Worm (Caenorhabditis elegans): Measurements from ENCODE around the gene C34E11.2.

The C34E11.2 gene

ce11 chrX:11843363-11843762 lies 28.8 kb upstream of the C34E11.2 start, which contains the start of gene F54F7.2:
F54F7.2 (plus strand) TSS chrX:11843663.
- TF ChIP-seq peb-1 (tag; optimal IDR thresholded peaks at IDR 0.05) (no peak), ceh-16 (tag; optimal IDR thresholded peaks at IDR 0.05) (no peak), unc-55 (GFP tag; optimal IDR thresholded peaks at IDR 0.05) (no peak), lin-11 (tag; optimal IDR thresholded peaks at IDR 0.05) (no peak), C34F6.9 (tag; optimal IDR thresholded peaks at IDR 0.05) (no peak), nhr-25 (tag; optimal IDR thresholded peaks at IDR 0.05) (no peak), ZK546.5 (tag; optimal IDR thresholded peaks at IDR 0.05) (no peak), nhr-12 (tag; optimal IDR thresholded peaks at IDR 0.05) (no peak), mab-5 (tag; optimal IDR thresholded peaks at IDR 0.05) (no peak), Y55F3AM.14 (GFP tag; optimal IDR thresholded peaks at IDR 0.05) (no peak), nhr-129 (tag; optimal IDR thresholded peaks at IDR 0.05) (no peak), nhr-6 (tag; optimal IDR thresholded peaks at IDR 0.05) (no peak), dmd-4 (tag; optimal IDR thresholded peaks at IDR 0.05) (no peak), nhr-77 (tag; optimal IDR thresholded peaks at IDR 0.05) (no peak), ama-1 (optimal IDR thresholded peaks at IDR 0.05) (no peak), ceh-82 (tag; optimal IDR thresholded peaks at IDR 0.05) (no peak), R02D3.7 (tag; optimal IDR thresholded peaks at IDR 0.05) (no peak)

- TF ChIP-seq lin-13 (GFP tag; optimal IDR thresholded peaks at IDR 0.05) (no peak), ceh-82 (tag; optimal IDR thresholded peaks at IDR 0.05) (no peak), C34F6.9 (tag; optimal IDR thresholded peaks at IDR 0.05) (no peak), nhr-12 (tag; optimal IDR thresholded peaks at IDR 0.05) (no peak), crh-2 (tag; optimal IDR thresholded peaks at IDR 0.05) (no peak), ceh-16 (tag; optimal IDR thresholded peaks at IDR 0.05) (no peak), sma-3 (GFP tag; optimal IDR thresholded peaks at IDR 0.05) (no peak), nhr-10 (tag; optimal IDR thresholded peaks at IDR 0.05) (no peak), nhr-6 (tag; optimal IDR thresholded peaks at IDR 0.05) (no peak), aly-2 (tag; optimal IDR thresholded peaks at IDR 0.05) (no peak), dmd-4 (tag; optimal IDR thresholded peaks at IDR 0.05) (no peak), nhr-237 (tag; optimal IDR thresholded peaks at IDR 0.05) (no peak), Y55F3AM.14 (GFP tag; optimal IDR thresholded peaks at IDR 0.05) (no peak), sma-9 (GFP tag; optimal IDR thresholded peaks at IDR 0.05) (no peak), sma-9 (tag; optimal IDR thresholded peaks at IDR 0.05) (no peak), ZK546.5 (tag; optimal IDR thresholded peaks at IDR 0.05) (no peak), egl-27 (tag; optimal IDR thresholded peaks at IDR 0.05) (no peak), mab-5 (tag; optimal IDR thresholded peaks at IDR 0.05) (no peak), blmp-1 (tag; optimal IDR thresholded peaks at IDR 0.05; ENCODE audit: insufficient read depth) (no peak)
Measured at ce11 chrX:11837378-11837777, 22.8 kb upstream of the C34E11.2 start, which contains the start of gene taf-7.1. taf-7.1 (minus strand) TSS chrX:11837478.

- no peak for TF ChIP-seq elt-3 (tag; optimal IDR thresholded peaks at IDR 0.05)
- no peak for TF ChIP-seq sma-3 (GFP tag; optimal IDR thresholded peaks at IDR 0.05)
- TF ChIP-seq lin-13 (GFP tag; optimal IDR thresholded peaks at IDR 0.05) = no peak
- TF ChIP-seq nhr-237 (tag; optimal IDR thresholded peaks at IDR 0.05) = no peak
- no peak for TF ChIP-seq zag-1 (tag; optimal IDR thresholded peaks at IDR 0.05)
- TF ChIP-seq ztf-11 (tag; optimal IDR thresholded peaks at IDR 0.05) = no peak
- TF ChIP-seq sma-9 (GFP tag; optimal IDR thresholded peaks at IDR 0.05) = no peak
- no peak for TF ChIP-seq sma-9 (tag; optimal IDR thresholded peaks at IDR 0.05)
- no peak for TF ChIP-seq ztf-4 (tag; optimal IDR thresholded peaks at IDR 0.05)
- no peak for TF ChIP-seq fos-1 (tag; optimal IDR thresholded peaks at IDR 0.05)
- TF ChIP-seq ztf-1 (GFP tag; conservative IDR thresholded peaks at IDR 0.05) = no peak
- no peak for TF ChIP-seq lin-39 (tag; optimal IDR thresholded peaks at IDR 0.05)
- TF ChIP-seq nhr-23 (tag; optimal IDR thresholded peaks at IDR 0.05) = no peak
- no peak for TF ChIP-seq aly-2 (tag; optimal IDR thresholded peaks at IDR 0.05)
- TF ChIP-seq C34F6.9 (tag; optimal IDR thresholded peaks at IDR 0.05) = no peak
- no peak for TF ChIP-seq blmp-1 (tag; optimal IDR thresholded peaks at IDR 0.05; ENCODE audit: insufficient read depth)
- no peak for TF ChIP-seq nhr-25 (tag; optimal IDR thresholded peaks at IDR 0.05)
Measured at ce11 chrX:11828661-11829060, 14.1 kb upstream of the C34E11.2 start.

- TF ChIP-seq nhr-12 (tag; optimal IDR thresholded peaks at IDR 0.05) (no peak), unc-62 (GFP tag; optimal IDR thresholded peaks at IDR 0.05) (no peak), Y55F3AM.14 (GFP tag; optimal IDR thresholded peaks at IDR 0.05) (no peak), lsy-2 (tag; optimal IDR thresholded peaks at IDR 0.05) (no peak), mdl-1 (tag; optimal IDR thresholded peaks at IDR 0.05) (no peak), lin-13 (GFP tag; optimal IDR thresholded peaks at IDR 0.05) (no peak), nhr-77 (tag; optimal IDR thresholded peaks at IDR 0.05) (no peak), snpc-4 (tag; optimal IDR thresholded peaks at IDR 0.05) (no peak), aly-2 (tag; optimal IDR thresholded peaks at IDR 0.05) (no peak), zag-1 (tag; optimal IDR thresholded peaks at IDR 0.05) (no peak), sma-3 (GFP tag; optimal IDR thresholded peaks at IDR 0.05) (no peak), sem-4 (tag; optimal IDR thresholded peaks at IDR 0.05) (no peak), ztf-11 (tag; optimal IDR thresholded peaks at IDR 0.05) (no peak)
Measured at ce11 chrX:11827528-11827927, 13.0 kb upstream of the C34E11.2 start.

All from whole organism, L2 larva.